Worm (Caenorhabditis elegans) whole organism, L3 larva: ENCODE data around the gene F08C6.18.

Experiments
- ZK546.5 ChIP-seq: sonication (generic microtip); optimal IDR thresholded peaks from 2 replicates; lab custom pipeline; 2017; ENCODE audit warnings: missing biosample characterization, missing genetic modification characterization
- aly-2 ChIP-seq: fragments of 150-350 bp; optimal IDR thresholded peaks from 2 replicates; lab custom pipeline; 2014; ENCODE audit warnings: missing biosample characterization, missing genetic modification characterization
- ama-1 ChIP-seq: fragments of 150-350 bp; optimal IDR thresholded peaks from 2 replicates; lab custom pipeline; 2018
- ceh-16 ChIP-seq: sonication (generic microtip); optimal IDR thresholded peaks from 2 replicates; lab custom pipeline; 2017; ENCODE audit warnings: missing biosample characterization, missing genetic modification characterization
- ceh-28 ChIP-seq: fragments of 150-350 bp; optimal IDR thresholded peaks from 2 replicates; lab custom pipeline; 2014; ENCODE audit warnings: missing biosample characterization, missing genetic modification reagents, missing genetic modification characterization
- ceh-9 ChIP-seq: sonication (generic microtip); optimal IDR thresholded peaks from 2 replicates; lab custom pipeline; 2018; ENCODE audit warnings: missing biosample characterization, missing genetic modification characterization
- daf-12 ChIP-seq: fragments of 150-350 bp; optimal IDR thresholded peaks from 2 replicates; lab custom pipeline; 2014; ENCODE audit warnings: missing biosample characterization, missing genetic modification reagents, missing genetic modification characterization
- egl-5 ChIP-seq: fragments of 150-350 bp; optimal IDR thresholded peaks from 2 replicates; lab custom pipeline; 2017; ENCODE audit warnings: missing biosample characterization, missing genetic modification reagents, missing genetic modification characterization, inconsistent platforms
- elt-1 ChIP-seq: fragments of 150-350 bp; optimal IDR thresholded peaks from 2 replicates; lab custom pipeline; 2014; ENCODE audit warnings: missing biosample characterization, missing genetic modification characterization
- elt-2 ChIP-seq: sonication (generic microtip); optimal IDR thresholded peaks from 2 replicates; lab custom pipeline; 2016; ENCODE audit warnings: missing genetic modification reagents, mild to moderate bottlenecking, missing genetic modification characterization, missing compliant biosample characterization
- elt-3 ChIP-seq, 3 experiments: fragments of 150-350 bp in 1 of 3; sonication (generic microtip) in 2 of 3; optimal IDR thresholded peaks; 2 replicates in 2 of 3; 4 replicates in 1 of 3; lab custom pipeline; 2014 to 2017; ENCODE audit warnings: missing biosample characterization in 3 of 3, missing genetic modification characterization in 3 of 3
- eor-1 ChIP-seq, 2 experiments: fragments of 150-350 bp; optimal IDR thresholded peaks; 2 replicates each; lab custom pipeline; 2014 to 2018; ENCODE audit warnings: missing biosample characterization in 2 of 2, missing genetic modification characterization in 2 of 2
- fkh-10 ChIP-seq: sonication (generic microtip); optimal IDR thresholded peaks from 2 replicates; lab custom pipeline; 2017; ENCODE audit warnings: missing biosample characterization, missing genetic modification reagents, missing genetic modification characterization
- fkh-2 ChIP-seq: fragments of 150-350 bp; optimal IDR thresholded peaks from 2 replicates; lab custom pipeline; 2014; ENCODE audit warnings: missing biosample characterization, missing genetic modification reagents, missing genetic modification characterization
- hmg-11 ChIP-seq: sonication (generic microtip); optimal IDR thresholded peaks from 2 replicates; lab custom pipeline; 2016; ENCODE audit warnings: missing genetic modification characterization, missing compliant biosample characterization
- jun-1 ChIP-seq: fragments of 150-350 bp; optimal IDR thresholded peaks from 2 replicates; lab custom pipeline; 2014; ENCODE audit warnings: missing biosample characterization, missing genetic modification reagents, missing genetic modification characterization
- lin-15B ChIP-seq: fragments of 150-350 bp; optimal IDR thresholded peaks from 2 replicates; lab custom pipeline; 2014; ENCODE audit warnings: missing biosample characterization, missing genetic modification characterization
- lin-39 ChIP-seq: fragments of 150-350 bp; optimal IDR thresholded peaks from 2 replicates; lab custom pipeline; 2018; ENCODE audit warnings: missing biosample characterization, missing genetic modification reagents, missing genetic modification characterization
- lsy-12 ChIP-seq: sonication (generic microtip); optimal IDR thresholded peaks from 2 replicates; lab custom pipeline; 2016; ENCODE audit warnings: mild to moderate bottlenecking, missing genetic modification characterization, missing compliant biosample characterization
- mdl-1 ChIP-seq: fragments of 150-350 bp; optimal IDR thresholded peaks from 2 replicates; lab custom pipeline; 2014; ENCODE audit warnings: missing biosample characterization, missing genetic modification characterization
- mml-1 ChIP-seq: fragments of 150-350 bp; sonication (generic microtip); optimal IDR thresholded peaks from 3 replicates; lab custom pipeline; 2014; ENCODE audit warnings: missing biosample characterization, missing genetic modification characterization
- nhr-11 ChIP-seq: fragments of 150-350 bp; optimal IDR thresholded peaks from 2 replicates; lab custom pipeline; 2014; ENCODE audit warnings: missing biosample characterization, missing genetic modification characterization
- nhr-12 ChIP-seq: fragments of 150-350 bp; optimal IDR thresholded peaks from 2 replicates; lab custom pipeline; 2014; ENCODE audit warnings: missing biosample characterization, missing genetic modification characterization
- nhr-23 ChIP-seq: fragments of 150-350 bp; optimal IDR thresholded peaks from 2 replicates; lab custom pipeline; 2014; ENCODE audit warnings: missing biosample characterization, missing genetic modification reagents, missing genetic modification characterization
- nhr-237 ChIP-seq: fragments of 150-350 bp; optimal IDR thresholded peaks from 2 replicates; lab custom pipeline; 2014; ENCODE audit warnings: missing biosample characterization, missing genetic modification characterization
- nhr-25 ChIP-seq: sonication (generic microtip); optimal IDR thresholded peaks from 2 replicates; lab custom pipeline; 2017; ENCODE audit warnings: missing biosample characterization, missing genetic modification characterization
- nhr-28 ChIP-seq: fragments of 150-350 bp; optimal IDR thresholded peaks from 2 replicates; lab custom pipeline; 2014; ENCODE audit warnings: missing biosample characterization, missing genetic modification characterization
- nhr-43 ChIP-seq: sonication (generic microtip); optimal IDR thresholded peaks from 2 replicates; lab custom pipeline; 2016; ENCODE audit warnings: mild to moderate bottlenecking, missing genetic modification characterization, missing compliant biosample characterization; ENCODE audit not compliant: poor library complexity, severe bottlenecking
- nhr-67 ChIP-seq: fragments of 150-350 bp; optimal IDR thresholded peaks from 2 replicates; lab custom pipeline; 2014; ENCODE audit warnings: missing biosample characterization, missing genetic modification characterization
- nhr-76 ChIP-seq: fragments of 150-350 bp; sonication (generic microtip); optimal IDR thresholded peaks from 5 replicates; lab custom pipeline; 2014; ENCODE audit warnings: missing biosample characterization, missing genetic modification characterization
- pha-4 ChIP-seq: fragments of 150-350 bp; optimal IDR thresholded peaks from 2 replicates; lab custom pipeline; 2014; ENCODE audit warnings: missing biosample characterization, missing genetic modification reagents, missing genetic modification characterization
- pqm-1 ChIP-seq: fragments of 150-350 bp; optimal IDR thresholded peaks from 2 replicates; lab custom pipeline; 2017; ENCODE audit warnings: missing biosample characterization, missing genetic modification characterization, inconsistent platforms
- sea-2 ChIP-seq: fragments of 150-350 bp; sonication (generic microtip); optimal IDR thresholded peaks from 4 replicates; lab custom pipeline; 2014; ENCODE audit warnings: missing biosample characterization, missing genetic modification reagents, missing genetic modification characterization
- skn-1 ChIP-seq: fragments of 150-350 bp; optimal IDR thresholded peaks from 2 replicates; lab custom pipeline; 2014; ENCODE audit warnings: missing biosample characterization, missing genetic modification characterization
- snpc-4 ChIP-seq: fragments of 150-350 bp; optimal IDR thresholded peaks from 2 replicates; lab custom pipeline; 2014; ENCODE audit warnings: missing biosample characterization, missing genetic modification characterization
- tbx-2 ChIP-seq: sonication (generic microtip); optimal IDR thresholded peaks from 2 replicates; lab custom pipeline; 2016; ENCODE audit warnings: mild to moderate bottlenecking, missing genetic modification characterization, missing compliant biosample characterization
- zag-1 ChIP-seq: fragments of 150-350 bp; optimal IDR thresholded peaks from 2 replicates; lab custom pipeline; 2014; ENCODE audit warnings: missing biosample characterization, missing genetic modification characterization
- ztf-11 ChIP-seq: fragments of 150-350 bp; optimal IDR thresholded peaks from 2 replicates; lab custom pipeline; 2014; ENCODE audit warnings: missing biosample characterization, missing genetic modification characterization

Gene F08C6.18

ce11 chrX:7537742-7538268, 35.6 kb downstream of the F08C6.18 start, which contains the start of gene dpy-7:
dpy-7 (minus strand) TSS chrX:7537792.
- TF ChIP-seq skn-1: no peak
- peak; percentile 26 for TF ChIP-seq nhr-43 (tag; lab: Kevin White, UChicago)
- TF ChIP-seq jun-1 (tag; lab: Kevin White, UChicago): no peak
- no peak for TF ChIP-seq nhr-12 (tag; lab: Kevin White, UChicago)
- TF ChIP-seq nhr-67 (tag; lab: Kevin White, UChicago): no peak
- peak; percentile 98 for TF ChIP-seq nhr-23
- TF ChIP-seq ama-1 (lab: Kevin White, UChicago): no peak
- TF ChIP-seq daf-12 (tag; lab: Kevin White, UChicago): no peak

- TF ChIP-seq elt-3 (tag; optimal IDR thresholded peaks at IDR 0.05; lab: Kevin White, UChicago) (no peak), zag-1 (no peak), ceh-28 (no peak), elt-1 (tag; lab: Kevin White, UChicago) (no peak), egl-5 (no peak), nhr-76 (tag; lab: Kevin White, UChicago) (no peak), jun-1 (tag; lab: Kevin White, UChicago) (no peak), pqm-1 (tag; lab: Kevin White, UChicago) (no peak), lin-39 (no peak), eor-1 (tag; optimal IDR thresholded peaks at IDR 0.05; lab: Kevin White, UChicago) (no peak), lsy-12 (tag; lab: Kevin White, UChicago) (no peak), ceh-9 (tag; lab: Kevin White, UChicago) (no peak), aly-2 (tag; lab: Kevin White, UChicago) (no peak), pha-4 (tag; lab: Kevin White, UChicago) (no peak), sea-2 (no peak), nhr-25 (tag; lab: Kevin White, UChicago) (no peak), mdl-1 (tag; lab: Kevin White, UChicago) (no peak), elt-2 (no peak), fkh-2 (tag; lab: Kevin White, UChicago) (no peak), daf-12 (tag; lab: Kevin White, UChicago) (no peak)
Measured at ce11 chrX:7536869-7537268, 36.6 kb downstream of the F08C6.18 start.

DNA sequence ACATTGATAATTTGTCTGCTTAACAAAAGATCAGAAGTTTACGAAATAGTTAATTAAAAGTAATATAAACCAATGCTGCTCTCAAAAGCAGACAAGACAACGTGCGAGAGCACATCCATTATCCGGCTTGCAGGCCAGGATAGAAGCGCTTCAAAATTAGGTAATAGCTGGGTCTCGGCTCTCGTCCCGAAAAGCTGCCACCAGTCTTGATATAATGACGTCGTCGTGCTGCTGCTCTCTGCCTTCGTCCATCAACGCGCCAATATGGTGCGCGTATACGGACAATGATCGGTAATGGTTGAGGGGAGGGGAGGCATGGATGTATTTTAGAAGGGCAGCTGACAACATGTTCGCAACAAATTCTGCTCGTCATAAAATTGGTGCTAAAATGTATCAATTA, 39.0 kb downstream of the F08C6.18 start:
- no peak for TF ChIP-seq nhr-25 (tag; lab: Kevin White, UChicago)
- no peak for TF ChIP-seq nhr-237 (tag; lab: Kevin White, UChicago)
- no peak for TF ChIP-seq mdl-1 (tag; lab: Kevin White, UChicago)
- TF ChIP-seq fkh-10 (GFP tag; lab: Kevin White, UChicago): no peak
- TF ChIP-seq ZK546.5 (tag; lab: Kevin White, UChicago): no peak
- no peak for TF ChIP-seq lin-39
- no peak for TF ChIP-seq hmg-11 (tag; lab: Kevin White, UChicago)
- TF ChIP-seq nhr-28 (tag; lab: Kevin White, UChicago): no peak
- TF ChIP-seq aly-2 (tag; lab: Kevin White, UChicago): no peak
- TF ChIP-seq lin-15B: no peak
- TF ChIP-seq pha-4 (tag; lab: Kevin White, UChicago): no peak
- no peak for TF ChIP-seq ztf-11 (tag; lab: Kevin White, UChicago)
- TF ChIP-seq jun-1 (tag; lab: Kevin White, UChicago): no peak
- TF ChIP-seq sea-2: no peak
- no peak for TF ChIP-seq pqm-1 (tag; lab: Kevin White, UChicago)
- no peak for TF ChIP-seq skn-1

DNA sequence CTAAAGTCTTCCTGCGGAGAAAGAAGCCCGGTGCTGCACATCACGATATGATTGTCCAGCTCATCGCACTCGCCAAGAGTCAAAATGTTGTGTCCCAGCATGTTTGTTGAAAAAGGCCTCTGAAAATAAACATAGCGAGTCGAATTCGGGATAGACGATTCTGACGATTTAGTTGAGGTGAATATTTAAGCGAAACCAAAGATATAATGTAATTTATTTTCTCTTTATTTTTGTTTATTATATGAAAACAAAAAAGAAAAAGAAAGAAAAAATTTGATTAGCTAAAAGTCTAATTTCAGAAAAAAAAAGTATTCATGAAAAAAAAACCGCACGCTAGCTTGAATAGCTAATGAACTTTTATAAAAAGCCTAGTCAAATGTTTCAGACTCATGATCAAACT, 40.8 kb downstream of the F08C6.18 start, which contains the start of gene ceh-14:
ceh-14 (minus strand) TSS at position 101 of the 400 bp plus-strand sequence.
- TF ChIP-seq tbx-2 (tag; lab: Kevin White, UChicago) (no peak), aly-2 (tag; lab: Kevin White, UChicago) (no peak), nhr-11 (tag; lab: Kevin White, UChicago) (no peak), skn-1 (no peak), ama-1 (lab: Kevin White, UChicago) (no peak), fkh-2 (tag; lab: Kevin White, UChicago) (no peak), nhr-28 (tag; lab: Kevin White, UChicago) (no peak), snpc-4 (no peak), mml-1 (tag; lab: Kevin White, UChicago) (no peak), ceh-16 (no peak), elt-3 (tag; optimal IDR thresholded peaks at IDR 0.05; lab: Kevin White, UChicago) (no peak), zag-1 (no peak), daf-12 (tag; lab: Kevin White, UChicago) (no peak), nhr-43 (tag; lab: Kevin White, UChicago) (no peak), nhr-67 (tag; lab: Kevin White, UChicago) (no peak), mdl-1 (tag; lab: Kevin White, UChicago) (no peak)
